Fruit fly (Drosophila melanogaster) whole organism, embryonic: Measurements from ENCODE around the gene Eig71Eg.

ENCODE experiments used
- Adf1 ChIP-seq: fragments of 200-800 bp; sonication (Bioruptor generic); IDR thresholded peaks from 2 replicates; pipeline ENCODE4 v1.3.6; 2022; ENCODE audit warnings: missing biosample characterization, missing genetic modification characterization
- CG10209 ChIP-seq: fragments of 200-800 bp; sonication (Bioruptor generic); optimal IDR thresholded peaks from 3 replicates; lab custom pipeline; 2017; ENCODE audit warnings: missing biosample characterization, mild to moderate bottlenecking, missing genetic modification characterization, missing genetic modification reagents
- CG10321 ChIP-seq: fragments of 200-800 bp; sonication (Bioruptor generic); IDR thresholded peaks from 2 replicates; pipeline ENCODE4 v1.3.6; 2022; ENCODE audit warnings: missing biosample characterization, missing genetic modification characterization
- CG10462 ChIP-seq: fragments of 200-800 bp; sonication (Bioruptor generic); optimal IDR thresholded peaks from 2 replicates; lab custom pipeline; 2016; ENCODE audit warnings: missing biosample characterization, missing genetic modification characterization
- CG11093 ChIP-seq: fragments of 200-800 bp; sonication (Bioruptor generic); IDR thresholded peaks from 3 replicates; pipeline ENCODE4 v1.3.6; 2022; ENCODE audit warnings: missing biosample characterization, missing genetic modification characterization
- CG11504 ChIP-seq: fragments of 200-800 bp; sonication (Bioruptor generic); optimal IDR thresholded peaks from 3 replicates; lab custom pipeline; 2019; ENCODE audit warnings: missing biosample characterization, mild to moderate bottlenecking, missing genetic modification characterization, moderate library complexity
- CG11560 ChIP-seq: fragments of 200-800 bp; sonication (Bioruptor generic); IDR thresholded peaks from 3 replicates; pipeline ENCODE4 v1.3.6; 2022; ENCODE audit warnings: missing biosample characterization, missing genetic modification characterization
- CG12071 ChIP-seq: fragments of 200-800 bp; sonication (Bioruptor generic); optimal IDR thresholded peaks from 3 replicates; lab custom pipeline; 2018; ENCODE audit warnings: missing biosample characterization, mild to moderate bottlenecking, missing genetic modification characterization
- CG12155 ChIP-seq: fragments of 200-800 bp; sonication (Bioruptor generic); optimal IDR thresholded peaks from 3 replicates; lab custom pipeline; 2016; ENCODE audit warnings: missing biosample characterization, missing genetic modification characterization
- CG13775 ChIP-seq: fragments of 200-800 bp; sonication (Bioruptor generic); optimal IDR thresholded peaks from 3 replicates; lab custom pipeline; 2017; ENCODE audit warnings: missing biosample characterization, mild to moderate bottlenecking, missing genetic modification characterization
- CG14965 ChIP-seq: fragments of 200-800 bp; sonication (Bioruptor generic); optimal IDR thresholded peaks from 2 replicates; lab custom pipeline; 2016; ENCODE audit warnings: missing biosample characterization, missing genetic modification characterization, borderline replicate concordance
- CG15601 ChIP-seq: fragments of 200-800 bp; sonication (Bioruptor generic); optimal IDR thresholded peaks from 3 replicates; lab custom pipeline; 2019; ENCODE audit warnings: missing biosample characterization, mild to moderate bottlenecking, missing genetic modification characterization, moderate library complexity
- CG30403 ChIP-seq: fragments of 200-800 bp; sonication (Bioruptor generic); optimal IDR thresholded peaks from 3 replicates; lab custom pipeline; 2016; ENCODE audit warnings: missing biosample characterization, missing genetic modification characterization
- CG31224 ChIP-seq: fragments of 200-800 bp; sonication (Bioruptor generic); IDR thresholded peaks from 2 replicates; pipeline ENCODE4 v1.3.6; 2022; ENCODE audit warnings: missing biosample characterization, missing genetic modification characterization
- CG3281 ChIP-seq: fragments of 200-800 bp; sonication (Bioruptor generic); optimal IDR thresholded peaks from 3 replicates; lab custom pipeline; 2017; ENCODE audit warnings: missing biosample characterization, mild to moderate bottlenecking, missing genetic modification characterization
- CG33557 ChIP-seq: fragments of 200-800 bp; sonication (Bioruptor generic); optimal IDR thresholded peaks from 2 replicates; lab custom pipeline; 2019; ENCODE audit warnings: missing biosample characterization, mild to moderate bottlenecking, missing genetic modification characterization, moderate library complexity
- CG34376 ChIP-seq: fragments of 200-800 bp; sonication (Bioruptor generic); optimal IDR thresholded peaks from 2 replicates; lab custom pipeline; 2018; ENCODE audit warnings: missing biosample characterization, mild to moderate bottlenecking, missing genetic modification characterization
- CG4707 ChIP-seq: fragments of 200-800 bp; sonication (Bioruptor generic); optimal IDR thresholded peaks from 2 replicates; lab custom pipeline; 2018; ENCODE audit warnings: missing biosample characterization, mild to moderate bottlenecking, missing genetic modification characterization, moderate library complexity
- CG5180 ChIP-seq: fragments of 200-800 bp; sonication (Bioruptor generic); optimal IDR thresholded peaks from 3 replicates; lab custom pipeline; 2017; ENCODE audit warnings: missing biosample characterization, missing genetic modification characterization, mild to moderate bottlenecking, moderate library complexity, missing genetic modification reagents
- CG6813 ChIP-seq: fragments of 200-800 bp; sonication (Bioruptor generic); optimal IDR thresholded peaks from 2 replicates; lab custom pipeline; 2017; ENCODE audit warnings: missing biosample characterization, missing genetic modification characterization, mild to moderate bottlenecking, moderate library complexity, missing genetic modification reagents
- CG7271 ChIP-seq: fragments of 200-800 bp; sonication (Bioruptor generic); optimal IDR thresholded peaks from 2 replicates; lab custom pipeline; 2018; ENCODE audit warnings: missing biosample characterization, mild to moderate bottlenecking, missing genetic modification characterization, moderate library complexity
- D ChIP-seq, 2 experiments: fragments of 200-800 bp in 1 of 2; fragments of >200 bp in 1 of 2; sonication (Bioruptor generic) in 1 of 2; optimal IDR thresholded peaks; 2 replicates in 1 of 2; 3 replicates in 1 of 2; lab custom pipeline; 2017; ENCODE audit warnings: mild to moderate bottlenecking in 1 of 2, missing biosample characterization in 1 of 2, missing genetic modification characterization in 1 of 2, missing genetic modification reagents in 1 of 2
- Dad ChIP-seq: fragments of 200-800 bp; sonication (Bioruptor generic); optimal IDR thresholded peaks from 3 replicates; lab custom pipeline; 2016; ENCODE audit warnings: missing biosample characterization, missing genetic modification characterization
- Dek ChIP-seq: fragments of 200-800 bp; sonication (Bioruptor generic); optimal IDR thresholded peaks from 3 replicates; lab custom pipeline; 2019; ENCODE audit warnings: missing biosample characterization, mild to moderate bottlenecking, missing genetic modification characterization, moderate library complexity
- Gug ChIP-seq: fragments of 200-800 bp; sonication (Bioruptor generic); IDR thresholded peaks from 4 replicates; pipeline ENCODE4 v1.3.6; 2022; ENCODE audit warnings: missing biosample characterization, missing genetic modification characterization
- HLH3B ChIP-seq: fragments of 200-800 bp; sonication (Bioruptor generic); IDR thresholded peaks from 2 replicates; pipeline ENCODE4 v1.3.6; 2022; ENCODE audit warnings: missing biosample characterization, missing genetic modification characterization
- Hey ChIP-seq: fragments of 200-800 bp; sonication (Bioruptor generic); optimal IDR thresholded peaks from 3 replicates; lab custom pipeline; 2018; ENCODE audit warnings: missing biosample characterization, mild to moderate bottlenecking, missing genetic modification characterization
- Kr ChIP-seq: fragments of 200-800 bp; sonication (Bioruptor generic); optimal IDR thresholded peaks from 2 replicates; lab custom pipeline; 2017; ENCODE audit warnings: missing biosample characterization, mild to moderate bottlenecking, missing genetic modification characterization
- Lpt ChIP-seq: fragments of >200 bp; optimal IDR thresholded peaks from 2 replicates; lab custom pipeline; 2018; ENCODE audit warnings: missing biosample characterization, missing genetic modification characterization
- PHDP ChIP-seq: fragments of 200-800 bp; sonication (Bioruptor generic); optimal IDR thresholded peaks from 3 replicates; lab custom pipeline; 2018; ENCODE audit warnings: missing biosample characterization, mild to moderate bottlenecking, missing genetic modification characterization, moderate library complexity
- Spps ChIP-seq: fragments of 200-800 bp; sonication (Bioruptor generic); optimal IDR thresholded peaks from 2 replicates; lab custom pipeline; 2018; ENCODE audit warnings: missing biosample characterization, mild to moderate bottlenecking, missing genetic modification characterization
- al ChIP-seq: fragments of 200-800 bp; sonication (Bioruptor generic); IDR thresholded peaks from 2 replicates; pipeline ENCODE4 v1.3.6; 2022; ENCODE audit warnings: missing biosample characterization, missing genetic modification characterization
- ato ChIP-seq: fragments of 200-800 bp; sonication (Bioruptor generic); IDR thresholded peaks from 2 replicates; pipeline ENCODE4 v1.3.6; 2022; ENCODE audit warnings: missing biosample characterization, missing genetic modification characterization; ENCODE audit not compliant: partially characterized antibody
- bsh ChIP-seq, 2 experiments: fragments of 200-800 bp; sonication (Bioruptor generic); optimal IDR thresholded peaks; 2 replicates each; lab custom pipeline; 2017 to 2018; ENCODE audit warnings: mild to moderate bottlenecking in 2 of 2, missing biosample characterization in 2 of 2, missing genetic modification characterization in 2 of 2, moderate library complexity in 1 of 2
- chinmo ChIP-seq: fragments of 200-800 bp; sonication (Bioruptor generic); IDR thresholded peaks from 4 replicates; pipeline ENCODE4 v1.3.6; 2022; ENCODE audit warnings: missing biosample characterization, missing genetic modification characterization; ENCODE audit not compliant: partially characterized antibody
- croc ChIP-seq: fragments of 200-800 bp; sonication (Bioruptor generic); conservative IDR thresholded peaks from 3 replicates; pipeline ENCODE4 v1.3.6; 2022; ENCODE audit warnings: missing biosample characterization, missing genetic modification characterization
- cwo ChIP-seq: fragments of 200-800 bp; sonication (Bioruptor generic); optimal IDR thresholded peaks from 3 replicates; lab custom pipeline; 2017; ENCODE audit warnings: missing biosample characterization, missing genetic modification characterization, mild to moderate bottlenecking, moderate library complexity, missing genetic modification reagents
- dmrt11E ChIP-seq: fragments of 200-800 bp; sonication (Bioruptor generic); optimal IDR thresholded peaks from 3 replicates; lab custom pipeline; 2018; ENCODE audit warnings: missing biosample characterization, mild to moderate bottlenecking, missing genetic modification characterization, moderate library complexity
- eve ChIP-seq, 2 experiments: fragments of >200 bp; optimal IDR thresholded peaks; 2 replicates each; lab custom pipeline; 2017; ENCODE audit warnings: missing biosample characterization in 2 of 2, missing genetic modification characterization in 2 of 2
- exex ChIP-seq: fragments of 200-800 bp; sonication (Bioruptor generic); optimal IDR thresholded peaks from 4 replicates; lab custom pipeline; 2018; ENCODE audit warnings: missing biosample characterization, mild to moderate bottlenecking, missing genetic modification characterization, moderate library complexity
- knrl ChIP-seq: fragments of 200-800 bp; sonication (Bioruptor generic); IDR thresholded peaks from 3 replicates; pipeline ENCODE4 v1.3.6; 2022; ENCODE audit warnings: missing biosample characterization, missing genetic modification characterization; ENCODE audit not compliant: partially characterized antibody
- luna ChIP-seq: fragments of 200-800 bp; sonication (Bioruptor generic); optimal IDR thresholded peaks from 2 replicates; lab custom pipeline; 2016; ENCODE audit warnings: missing biosample characterization, missing genetic modification characterization
- mld ChIP-seq: fragments of 200-800 bp; sonication (Bioruptor generic); IDR thresholded peaks from 3 replicates; pipeline ENCODE4 v1.3.6; 2022; ENCODE audit warnings: missing biosample characterization, missing genetic modification characterization; ENCODE audit not compliant: partially characterized antibody
- nerfin-1 ChIP-seq: fragments of 200-800 bp; sonication (Bioruptor generic); optimal IDR thresholded peaks from 3 replicates; lab custom pipeline; 2019; ENCODE audit warnings: missing biosample characterization, mild to moderate bottlenecking, missing genetic modification characterization, moderate library complexity
- onecut ChIP-seq: fragments of 200-800 bp; sonication (Bioruptor generic); IDR thresholded peaks from 2 replicates; pipeline ENCODE4 v1.3.6; 2022; ENCODE audit warnings: missing biosample characterization, missing genetic modification characterization
- peb ChIP-seq: fragments of 200-800 bp; sonication (Bioruptor generic); IDR thresholded peaks from 2 replicates; pipeline ENCODE4 v1.3.6; 2022; ENCODE audit warnings: missing biosample characterization, missing genetic modification characterization
- repo ChIP-seq: fragments of 200-800 bp; sonication (Bioruptor generic); optimal IDR thresholded peaks from 2 replicates; lab custom pipeline; 2016; ENCODE audit warnings: missing biosample characterization, missing genetic modification characterization
- sim ChIP-seq: fragments of 200-800 bp; sonication (Bioruptor generic); IDR thresholded peaks from 2 replicates; pipeline ENCODE4 v1.3.6; 2022; ENCODE audit warnings: missing biosample characterization, missing genetic modification characterization
- stwl ChIP-seq: fragments of 200-800 bp; sonication (Bioruptor generic); optimal IDR thresholded peaks from 3 replicates; lab custom pipeline; 2018; ENCODE audit warnings: missing biosample characterization, mild to moderate bottlenecking, missing genetic modification characterization, moderate library complexity
- tgo ChIP-seq: fragments of 200-800 bp; sonication (Bioruptor generic); IDR thresholded peaks from 3 replicates; pipeline ENCODE4 v1.3.6; 2022; ENCODE audit warnings: missing biosample characterization, missing genetic modification characterization

Gene Eig71Eg

dm6 chr3L:15636359-15636758 lies 21.1 kb upstream of the Eig71Eg start (continued):
- TF ChIP-seq CG5180 (GFP tag; lab: Kevin White, UChicago) (no peak), Lpt (GFP tag; lab: Kevin White, UChicago) (no peak), peb (GFP tag; lab: Robert Waterston, UW) (no peak), sim (GFP tag; lab: Robert Waterston, UW) (0 out of 2 replicates have a peak, but pooled peaks have one; percentile 10), knrl (GFP tag; lab: Robert Waterston, UW) (no peak), stwl (tag; lab: Kevin White, UChicago) (no peak), bsh (GFP tag; optimal IDR thresholded peaks at IDR 0.05; lab: Kevin White, UChicago) (peak in 1 of 2 experiments; percentile 15), CG34376 (peak; percentile 45), CG11560 (tag; lab: Robert Waterston, UW) (no peak), luna (no peak), Gug (GFP tag; lab: Robert Waterston, UW) (no peak), Adf1 (GFP tag; lab: Robert Waterston, UW) (no peak), CG30403 (no peak), repo (GFP tag; lab: Kevin White, UChicago) (no peak), Kr (no peak), Dek (tag; lab: Kevin White, UChicago) (no peak), al (GFP tag; lab: Robert Waterston, UW) (no peak), mld (GFP tag; lab: Robert Waterston, UW) (no peak), eve (GFP tag; optimal IDR thresholded peaks at IDR 0.05; lab: Kevin White, UChicago) (no peak), CG15601 (tag; lab: Kevin White, UChicago) (no peak), Dad (no peak), CG13775 (GFP tag; lab: Kevin White, UChicago) (no peak), chinmo (GFP tag; lab: Robert Waterston, UW) (peak; percentile 65; the same call in 2 of the 4 replicates), CG12071 (GFP tag; lab: Kevin White, UChicago) (no peak), cwo (GFP tag; lab: Kevin White, UChicago) (peak; percentile 30), HLH3B (no peak), CG33557 (GFP tag; lab: Kevin White, UChicago) (peak; percentile 2), CG14965 (GFP tag; lab: Kevin White, UChicago) (no peak), Hey (tag; lab: Kevin White, UChicago) (peak; percentile 9), CG11504 (tag; lab: Kevin White, UChicago) (no peak), onecut (GFP tag; lab: Robert Waterston, UW) (no peak), CG11093 (GFP tag; lab: Robert Waterston, UW) (no peak), dmrt11E (tag; lab: Kevin White, UChicago) (peak; percentile 16), D (optimal IDR thresholded peaks at IDR 0.05; lab: Kevin White, UChicago) (no peak), D (GFP tag; optimal IDR thresholded peaks at IDR 0.05; lab: Kevin White, UChicago) (no peak), CG7271 (no peak), CG10321 (GFP tag; lab: Robert Waterston, UW) (0 out of 2 replicates have a peak, but pooled peaks have one; percentile 21), tgo (GFP tag; lab: Robert Waterston, UW) (no peak), CG4707 (GFP tag; lab: Kevin White, UChicago) (no peak), croc (no peak), CG3281 (GFP tag; lab: Kevin White, UChicago) (no peak), PHDP (tag; lab: Kevin White, UChicago) (no peak), CG10462 (no peak), CG12155 (GFP tag; lab: Kevin White, UChicago) (no peak), Spps (tag; lab: Kevin White, UChicago) (no peak), CG10209 (GFP tag; lab: Kevin White, UChicago) (no peak), exex (tag; lab: Kevin White, UChicago) (peak; percentile 84), CG31224 (GFP tag; lab: Robert Waterston, UW) (no peak), CG6813 (GFP tag; lab: Kevin White, UChicago) (no peak), ato (GFP tag; lab: Robert Waterston, UW) (no peak), nerfin-1 (tag; lab: Kevin White, UChicago) (no peak)
